Fruit fly (Drosophila melanogaster) whole organism, wandering third instar larva: ENCODE results near the gene D12.

Source experiments
- CG9705 ChIP-seq: fragments of 200-800 bp; sonication (Bioruptor generic); optimal IDR thresholded peaks from 2 replicates; lab custom pipeline; 2018; ENCODE audit warnings: missing biosample characterization, mild to moderate bottlenecking, missing genetic modification characterization
- Dfd ChIP-seq: fragments of >200 bp; optimal IDR thresholded peaks from 2 replicates; lab custom pipeline; 2017; ENCODE audit warnings: missing biosample characterization, missing genetic modification characterization
- br ChIP-seq: fragments of 200-800 bp; sonication (Bioruptor generic); optimal IDR thresholded peaks from 2 replicates; lab custom pipeline; 2016; ENCODE audit warnings: missing biosample characterization, missing genetic modification characterization
- brk ChIP-seq: fragments of 200-800 bp; sonication (Bioruptor generic); optimal IDR thresholded peaks from 2 replicates; lab custom pipeline; 2016; ENCODE audit warnings: missing biosample characterization, mild to moderate bottlenecking, missing genetic modification characterization
- h ChIP-seq: fragments of 200-800 bp; sonication (Bioruptor generic); optimal IDR thresholded peaks from 3 replicates; lab custom pipeline; 2016; ENCODE audit warnings: missing biosample characterization, mild to moderate bottlenecking, missing genetic modification characterization
- jim ChIP-seq: fragments of 175-275, 200-325 bp; sonication (Bioruptor generic); optimal IDR thresholded peaks from 2 replicates; lab custom pipeline; 2016; ENCODE audit warnings: missing biosample characterization, mild to moderate bottlenecking, missing genetic modification characterization
- pan ChIP-seq: fragments of >200 bp; optimal IDR thresholded peaks from 2 replicates; lab custom pipeline; 2017
- psq ChIP-seq: fragments of 200-800 bp; sonication (Bioruptor generic); optimal IDR thresholded peaks from 3 replicates; lab custom pipeline; 2017; ENCODE audit warnings: missing biosample characterization, mild to moderate bottlenecking, missing genetic modification characterization, moderate library complexity
- usp ChIP-seq: fragments of >200 bp; optimal IDR thresholded peaks from 2 replicates; lab custom pipeline; 2017; ENCODE audit warnings: missing biosample characterization, missing genetic modification characterization

DNA sequence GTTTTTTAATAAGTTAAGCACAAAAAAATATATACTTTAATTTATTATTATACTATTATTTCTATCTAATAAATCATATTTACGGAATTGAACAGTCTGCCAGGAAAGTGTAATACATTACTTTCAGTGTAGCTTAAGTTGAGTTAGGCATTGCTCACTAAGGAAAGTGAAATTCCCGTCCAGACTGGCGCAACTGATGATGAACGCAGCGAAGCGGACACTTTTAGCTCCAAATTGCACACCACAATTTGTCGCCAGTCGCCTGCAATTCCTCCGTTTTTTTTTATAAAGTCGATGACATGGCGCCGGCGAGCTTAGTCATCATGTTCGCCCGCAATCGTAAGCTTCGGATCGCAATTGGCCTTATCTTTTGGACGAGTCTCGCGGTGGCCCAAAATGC, 38.4 kb downstream of the D12 start, which contains the start of gene CG13386:
- no peak for TF ChIP-seq Dfd (GFP tag; lab: Kevin White, UChicago)
- no peak for TF ChIP-seq h (GFP tag; lab: Kevin White, UChicago)
- no peak for TF ChIP-seq jim (GFP tag; lab: Kevin White, UChicago)
- TF ChIP-seq br (GFP tag; lab: Kevin White, UChicago): no peak
- TF ChIP-seq usp (GFP tag; lab: Kevin White, UChicago): no peak
- no peak for TF ChIP-seq CG9705
- TF ChIP-seq brk (GFP tag; lab: Kevin White, UChicago): no peak
- TF ChIP-seq psq (GFP tag; lab: Kevin White, UChicago): no peak
- TF ChIP-seq pan (lab: Kevin White, UChicago): no peak
